Fruit fly (Drosophila melanogaster): Measurements from ENCODE around the gene CG13982.

The CG13982 gene

DNA sequence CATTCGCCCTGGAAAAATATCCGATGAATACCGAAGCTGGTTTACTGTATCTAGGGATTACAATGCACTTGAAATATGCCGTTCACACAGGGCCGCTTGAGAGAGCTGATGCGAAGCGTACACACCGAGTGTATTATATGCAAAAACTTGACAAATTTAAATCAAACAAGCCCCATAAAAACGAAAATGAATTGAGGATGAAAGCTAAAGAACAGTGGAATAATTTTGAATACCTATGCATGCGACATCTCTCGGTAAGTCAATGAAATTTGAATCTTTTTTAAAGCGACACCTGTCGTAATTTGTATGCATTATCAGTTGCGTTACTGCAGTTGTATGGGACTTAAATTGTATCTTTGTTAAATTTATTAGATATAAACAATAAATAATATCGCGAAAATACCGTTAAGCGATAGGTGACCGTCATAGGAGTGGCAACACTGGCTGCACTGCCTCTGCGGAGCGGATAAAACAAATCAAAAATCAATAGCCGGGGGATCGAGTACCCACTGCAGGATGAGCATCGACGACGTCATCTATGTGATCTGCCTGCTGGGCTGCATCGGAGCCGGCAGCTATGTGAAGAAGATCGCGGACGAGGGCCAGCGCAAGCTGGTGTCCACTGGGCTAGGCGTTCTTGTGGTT, 44.0 kb downstream of the CG13982 start, which contains the start of gene frj:
frj (plus strand) TSS at position 98 of the 645 bp plus-strand sequence.
- TF ChIP-seq rgr (GFP tag; optimal IDR thresholded peaks at IDR 0.05) (peak; percentile 49), OdsH (GFP tag; optimal IDR thresholded peaks at IDR 0.05) (peak; percentile 17), ey (GFP tag; optimal IDR thresholded peaks at IDR 0.05) (peak; percentile 47), brk (GFP tag; optimal IDR thresholded peaks at IDR 0.05) (no peak), Hr78 (GFP tag; optimal IDR thresholded peaks at IDR 0.05) (peak; percentile 87), br (GFP tag; optimal IDR thresholded peaks at IDR 0.05) (no peak), Abd-B (GFP tag; optimal IDR thresholded peaks at IDR 0.05) (peak; percentile 26), sage (GFP tag; optimal IDR thresholded peaks at IDR 0.05) (peak; percentile 3), foxo (GFP tag; optimal IDR thresholded peaks at IDR 0.05) (peak in 1 of 2 experiments; percentile 51), dsf (GFP tag; optimal IDR thresholded peaks at IDR 0.05; ENCODE audit: borderline replicate concordance) (peak; percentile 20), sv (GFP tag; optimal IDR thresholded peaks at IDR 0.05) (peak; percentile 63), usp (GFP tag; optimal IDR thresholded peaks at IDR 0.05) (no peak), Mio (GFP tag; optimal IDR thresholded peaks at IDR 0.05) (no peak), N (GFP tag; optimal IDR thresholded peaks at IDR 0.05) (peak; percentile 89), lola (GFP tag; optimal IDR thresholded peaks at IDR 0.05) (peak; percentile 49), CG9705 (GFP tag; optimal IDR thresholded peaks at IDR 0.05) (peak; percentile 50), woc (GFP tag; optimal IDR thresholded peaks at IDR 0.05) (peak; percentile 47), dl (GFP tag; optimal IDR thresholded peaks at IDR 0.05; ENCODE audit: insufficient read depth in 1 of 2, partially characterized antibody in 2 of 2) (no peak), Hnf4 (GFP tag; optimal IDR thresholded peaks at IDR 0.05) (peak; percentile 63), HLH106 (tag; optimal IDR thresholded peaks at IDR 0.05) (peak; percentile 57), Sp1 (GFP tag; optimal IDR thresholded peaks at IDR 0.05) (no peak), dmrt93B (GFP tag; optimal IDR thresholded peaks at IDR 0.05) (peak; percentile 49), Rel (GFP tag; optimal IDR thresholded peaks at IDR 0.05) (no peak), Rel (tag; optimal IDR thresholded peaks at IDR 0.05) (no peak), h (GFP tag; optimal IDR thresholded peaks at IDR 0.05) (peak; percentile 42), Myc (optimal IDR thresholded peaks at IDR 0.05) (peak; percentile 21), fru (GFP tag; optimal IDR thresholded peaks at IDR 0.05) (peak; percentile 45), Vsx2 (GFP tag; optimal IDR thresholded peaks at IDR 0.05; ENCODE audit: partially characterized antibody) (no peak), psq (GFP tag; optimal IDR thresholded peaks at IDR 0.05) (peak; percentile 13), GATAd (GFP tag; optimal IDR thresholded peaks at IDR 0.05) (no peak), Jra (GFP tag; optimal IDR thresholded peaks at IDR 0.05) (peak; percentile 52)

- TF ChIP-seq Rel (GFP tag; optimal IDR thresholded peaks at IDR 0.05), result no peak
- TF ChIP-seq Rel (tag; optimal IDR thresholded peaks at IDR 0.05), result peak; percentile 5
- TF ChIP-seq HLH106 (tag; optimal IDR thresholded peaks at IDR 0.05), result no peak
These were observed 45.5 kb downstream of the CG13982 start for dm6 chr2L:6457583-6457982.

dm6 chr2L:6461497-6461896, 49.4 kb downstream of the CG13982 start:
- TF ChIP-seq brk (GFP tag; optimal IDR thresholded peaks at IDR 0.05), result no peak
- TF ChIP-seq Vsx2 (GFP tag; optimal IDR thresholded peaks at IDR 0.05; ENCODE audit: partially characterized antibody), result no peak
- peak; percentile 65 for TF ChIP-seq fru (GFP tag; optimal IDR thresholded peaks at IDR 0.05)
- TF ChIP-seq HLH106 (tag; optimal IDR thresholded peaks at IDR 0.05), result peak; percentile 42
- TF ChIP-seq Mio (GFP tag; optimal IDR thresholded peaks at IDR 0.05), result no peak
- peak; percentile 71 for TF ChIP-seq br (GFP tag; optimal IDR thresholded peaks at IDR 0.05)
- TF ChIP-seq psq (GFP tag; optimal IDR thresholded peaks at IDR 0.05), result peak; percentile 20
- peak; percentile 17 for TF ChIP-seq woc (GFP tag; optimal IDR thresholded peaks at IDR 0.05)
- TF ChIP-seq CG32264 (GFP tag; optimal IDR thresholded peaks at IDR 0.05), result peak; percentile 52
- TF ChIP-seq rgr (GFP tag; optimal IDR thresholded peaks at IDR 0.05), result peak; percentile 87
- peak; percentile 69 for TF ChIP-seq OdsH (GFP tag; optimal IDR thresholded peaks at IDR 0.05)
- peak; percentile 61 for TF ChIP-seq Hnf4 (GFP tag; optimal IDR thresholded peaks at IDR 0.05)
- peak in 1 of 2 experiments; percentile 67 for TF ChIP-seq foxo (GFP tag; optimal IDR thresholded peaks at IDR 0.05)
- peak; percentile 97 for TF ChIP-seq Hr83 (GFP tag; optimal IDR thresholded peaks at IDR 0.05; ENCODE audit: poor library complexity, severe bottlenecking)
- TF ChIP-seq tai (GFP tag; optimal IDR thresholded peaks at IDR 0.05), result no peak
- no peak for TF ChIP-seq N (GFP tag; optimal IDR thresholded peaks at IDR 0.05)
- peak; percentile 17 for TF ChIP-seq CG9705 (GFP tag; optimal IDR thresholded peaks at IDR 0.05)
- TF ChIP-seq dmrt93B (GFP tag; optimal IDR thresholded peaks at IDR 0.05), result peak; percentile 12
- TF ChIP-seq h (GFP tag; optimal IDR thresholded peaks at IDR 0.05), result peak; percentile 88
- no peak for TF ChIP-seq Abd-B (GFP tag; optimal IDR thresholded peaks at IDR 0.05)
- no peak for TF ChIP-seq sage (GFP tag; optimal IDR thresholded peaks at IDR 0.05)
- TF ChIP-seq Rel (GFP tag; optimal IDR thresholded peaks at IDR 0.05), result no peak
- peak; percentile 22 for TF ChIP-seq Rel (tag; optimal IDR thresholded peaks at IDR 0.05)
- TF ChIP-seq dsf (GFP tag; optimal IDR thresholded peaks at IDR 0.05; ENCODE audit: borderline replicate concordance), result no peak
- peak; percentile 62 for TF ChIP-seq Sp1 (GFP tag; optimal IDR thresholded peaks at IDR 0.05)

All from whole organism, wandering third instar larva.